Worm (Caenorhabditis elegans): ENCODE data around the gene C08B6.18.

C08B6.18 gene

DNA sequence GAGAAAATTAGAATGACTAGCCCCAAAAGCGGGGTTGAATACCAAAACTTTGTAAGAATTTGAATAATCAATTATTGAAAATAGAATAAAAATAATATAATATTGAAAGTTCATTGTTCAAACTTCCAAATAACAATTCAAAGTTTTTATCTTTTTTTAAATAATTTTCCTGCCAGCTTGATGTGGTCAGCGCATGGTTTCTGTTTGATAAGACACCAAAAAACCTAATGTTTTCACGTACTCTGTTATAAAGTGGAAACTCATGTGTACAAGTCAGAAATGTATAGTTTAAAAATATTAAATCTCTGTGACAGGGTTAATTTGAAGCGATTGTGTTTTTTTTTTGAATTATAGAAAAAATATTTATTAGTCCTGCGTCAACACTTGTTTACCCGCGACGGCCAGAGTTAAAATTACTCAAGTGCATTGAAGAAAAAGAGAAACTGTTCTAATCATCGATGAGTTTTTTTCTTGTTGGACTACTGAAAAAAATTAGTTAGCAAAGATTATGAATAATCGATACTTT lies 29.1 kb downstream of the C08B6.18 start, which contains the start of gene ugt-17:
Gene ugt-17 (minus strand): TSS at position 180 of the 526 bp plus-strand sequence.
- no peak for TF ChIP-seq cnd-1 (tag; optimal IDR thresholded peaks at IDR 0.05)
- no peak for TF ChIP-seq mab-5 (tag; optimal IDR thresholded peaks at IDR 0.05)
- TF ChIP-seq pha-4 (tag; optimal IDR thresholded peaks at IDR 0.05): no peak
- no peak for TF ChIP-seq ceh-43 (GFP tag; optimal IDR thresholded peaks at IDR 0.05)
- TF ChIP-seq ceh-83 (GFP tag; optimal IDR thresholded peaks at IDR 0.05): no peak
- no peak for TF ChIP-seq nhr-12 (tag; optimal IDR thresholded peaks at IDR 0.05)
- no peak for TF ChIP-seq unc-120 (tag; optimal IDR thresholded peaks at IDR 0.05; ENCODE audit: poor library complexity, severe bottlenecking)

DNA sequence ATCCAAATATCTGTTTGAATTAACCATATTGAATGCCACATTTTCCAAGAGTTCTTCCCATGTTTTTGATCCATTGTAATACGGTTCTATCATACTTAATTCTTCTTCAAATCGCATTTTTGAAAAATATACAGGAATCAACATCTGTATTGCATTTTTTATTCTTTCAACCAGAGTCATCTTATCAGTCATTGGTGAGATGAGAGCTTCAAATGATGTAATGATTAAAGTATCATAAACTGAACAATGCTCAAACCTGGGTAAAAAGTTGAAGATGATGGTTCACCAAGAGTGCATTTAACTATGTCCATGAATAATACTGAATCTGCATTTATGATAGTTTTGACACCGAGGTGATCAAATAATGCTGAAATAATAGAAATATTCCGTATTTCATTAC lies 30.1 kb downstream of the C08B6.18 start:
- no peak for TF ChIP-seq ztf-11 (tag; optimal IDR thresholded peaks at IDR 0.05)
- no peak for TF ChIP-seq snpc-4 (tag; optimal IDR thresholded peaks at IDR 0.05)
- no peak for TF ChIP-seq tbx-8 (GFP tag; optimal IDR thresholded peaks at IDR 0.05)
- no peak for TF ChIP-seq nhr-2 (tag; optimal IDR thresholded peaks at IDR 0.05)
- TF ChIP-seq elt-3 (tag; optimal IDR thresholded peaks at IDR 0.05): no peak
- no peak for TF ChIP-seq lin-13 (tag; optimal IDR thresholded peaks at IDR 0.05)
- no peak for TF ChIP-seq unc-120 (tag; optimal IDR thresholded peaks at IDR 0.05; ENCODE audit: poor library complexity, severe bottlenecking)

DNA sequence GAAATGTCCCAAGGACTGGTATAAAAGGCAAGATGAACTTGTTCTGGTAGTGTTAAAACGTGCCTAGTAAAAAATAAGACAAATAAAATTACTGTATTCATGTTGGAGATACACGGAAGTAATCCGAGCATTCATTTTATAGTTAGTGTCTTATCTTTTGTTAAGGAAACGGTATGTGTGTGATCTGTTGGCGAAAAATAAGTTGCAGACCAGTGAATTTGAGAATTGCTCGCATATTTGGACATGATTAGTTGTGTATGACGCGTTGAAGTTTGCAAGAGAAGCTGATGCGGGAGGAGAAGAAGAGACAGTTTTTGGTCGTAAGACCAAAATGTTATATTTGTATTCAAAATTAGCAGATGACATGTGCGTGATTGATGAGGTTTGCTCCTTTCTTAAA lies 32.0 kb downstream of the C08B6.18 start, which contains the start of gene C08B6.14:
Gene C08B6.14 (minus strand): TSS at position 101 of the 400 bp plus-strand sequence.
- TF ChIP-seq sptf-1 (tag; optimal IDR thresholded peaks at IDR 0.05): no peak
- no peak for TF ChIP-seq lin-32 (GFP tag; optimal IDR thresholded peaks at IDR 0.05)
- no peak for TF ChIP-seq snpc-4 (tag; optimal IDR thresholded peaks at IDR 0.05)
- no peak for TF ChIP-seq blmp-1 (tag; optimal IDR thresholded peaks at IDR 0.05)
- TF ChIP-seq pha-4 (tag; optimal IDR thresholded peaks at IDR 0.05): no peak
- no peak for TF ChIP-seq lin-13 (tag; optimal IDR thresholded peaks at IDR 0.05)
- TF ChIP-seq tbx-8 (GFP tag; optimal IDR thresholded peaks at IDR 0.05): no peak
- TF ChIP-seq ces-1 (GFP tag; optimal IDR thresholded peaks at IDR 0.05): no peak
- TF ChIP-seq unc-120 (tag; optimal IDR thresholded peaks at IDR 0.05; ENCODE audit: poor library complexity, severe bottlenecking): no peak
- TF ChIP-seq drap-1 (GFP tag; optimal IDR thresholded peaks at IDR 0.05): no peak

DNA sequence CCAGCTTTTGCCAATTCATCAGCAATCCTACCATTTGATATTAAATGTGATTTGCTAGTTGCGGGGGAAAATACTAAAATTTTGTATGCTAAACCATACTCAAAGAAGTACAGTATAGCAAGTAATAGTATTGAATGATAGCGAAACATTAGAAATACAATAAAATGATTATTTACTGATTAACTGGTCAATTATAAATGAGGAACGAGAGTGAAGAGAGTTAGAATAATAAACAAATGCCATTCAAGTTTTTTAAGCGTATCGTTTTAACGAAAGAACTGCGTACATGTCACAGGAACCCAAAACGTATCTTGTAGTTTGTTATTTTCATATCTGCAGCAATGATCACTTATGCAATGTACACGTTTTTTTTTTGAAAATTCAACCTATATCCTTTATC lies 35.5 kb downstream of the C08B6.18 start, which contains the start of gene ugt-47:
Gene ugt-47 (minus strand): TSS at position 169 of the 400 bp plus-strand sequence.
- TF ChIP-seq nhr-12 (tag; optimal IDR thresholded peaks at IDR 0.05) (no peak), pha-4 (tag; optimal IDR thresholded peaks at IDR 0.05) (no peak), ztf-11 (tag; optimal IDR thresholded peaks at IDR 0.05) (no peak), lin-13 (tag; optimal IDR thresholded peaks at IDR 0.05) (no peak), ces-1 (GFP tag; optimal IDR thresholded peaks at IDR 0.05) (no peak), lin-32 (GFP tag; optimal IDR thresholded peaks at IDR 0.05) (no peak), lsy-2 (tag; optimal IDR thresholded peaks at IDR 0.05) (no peak), unc-120 (tag; optimal IDR thresholded peaks at IDR 0.05; ENCODE audit: poor library complexity, severe bottlenecking) (no peak), sem-2 (GFP tag; optimal IDR thresholded peaks at IDR 0.05) (no peak)

DNA sequence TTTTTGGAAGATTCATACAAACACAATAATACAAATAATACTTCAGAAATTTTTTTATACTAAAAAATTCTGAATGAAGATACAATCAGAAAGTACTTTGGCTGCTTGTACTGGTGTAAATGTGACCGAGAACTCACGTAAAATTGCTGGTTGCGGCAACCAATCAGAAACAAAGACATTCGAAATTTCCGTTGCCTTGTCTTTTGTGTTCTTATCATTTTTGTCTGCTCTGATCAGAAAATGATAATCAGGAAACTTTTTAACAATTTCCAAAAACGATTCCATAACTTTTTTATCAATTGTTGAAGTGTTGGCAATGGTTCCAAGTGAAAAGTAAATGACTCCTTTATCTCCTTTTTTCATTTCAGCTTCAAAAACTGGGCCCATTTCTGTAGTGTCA lies 37.0 kb downstream of the C08B6.18 start:
- TF ChIP-seq ceh-43 (GFP tag; optimal IDR thresholded peaks at IDR 0.05) (no peak), hlh-1 (tag; optimal IDR thresholded peaks at IDR 0.05) (no peak), M03D4.4 (tag; optimal IDR thresholded peaks at IDR 0.05) (no peak), lsy-2 (tag; optimal IDR thresholded peaks at IDR 0.05) (no peak), ztf-11 (tag; optimal IDR thresholded peaks at IDR 0.05) (no peak), ham-2 (GFP tag; optimal IDR thresholded peaks at IDR 0.05) (no peak), mep-1 (tag; optimal IDR thresholded peaks at IDR 0.05) (no peak), cnd-1 (tag; optimal IDR thresholded peaks at IDR 0.05) (no peak), nhr-28 (tag; optimal IDR thresholded peaks at IDR 0.05) (no peak), zip-8 (tag; optimal IDR thresholded peaks at IDR 0.05) (no peak), lin-13 (tag; optimal IDR thresholded peaks at IDR 0.05) (no peak), elt-3 (tag; optimal IDR thresholded peaks at IDR 0.05) (no peak), unc-120 (tag; optimal IDR thresholded peaks at IDR 0.05; ENCODE audit: poor library complexity, severe bottlenecking) (no peak), tbx-8 (GFP tag; optimal IDR thresholded peaks at IDR 0.05) (no peak), sptf-1 (tag; optimal IDR thresholded peaks at IDR 0.05) (no peak), ceh-83 (GFP tag; optimal IDR thresholded peaks at IDR 0.05) (no peak), nhr-76 (tag; optimal IDR thresholded peaks at IDR 0.05) (no peak), sem-2 (GFP tag; optimal IDR thresholded peaks at IDR 0.05) (no peak)

DNA sequence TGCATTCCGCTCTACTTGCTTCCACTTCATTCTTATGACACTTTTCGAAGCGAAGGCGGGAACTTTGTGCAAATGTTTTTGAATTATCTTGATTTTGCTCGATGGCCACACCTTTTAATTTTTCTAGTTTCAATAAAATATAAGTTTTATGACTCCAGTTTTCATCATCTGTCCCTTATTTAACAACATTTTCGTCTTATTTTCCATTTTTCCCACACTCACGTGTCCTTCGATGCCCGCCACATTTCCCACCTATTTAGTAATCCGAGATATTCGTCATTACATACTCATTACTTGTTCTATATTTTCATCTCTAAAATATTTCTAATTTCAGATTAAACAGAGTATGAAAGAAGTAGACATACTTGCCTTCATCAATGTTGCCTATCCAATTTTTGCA lies 39.6 kb downstream of the C08B6.18 start, which contains the start of gene srd-49:
Gene srd-49 (plus strand): TSS at position 301 of the 400 bp plus-strand sequence.
- no peak for TF ChIP-seq cnd-1 (tag; optimal IDR thresholded peaks at IDR 0.05)
- no peak for TF ChIP-seq lsy-2 (tag; optimal IDR thresholded peaks at IDR 0.05)
- no peak for TF ChIP-seq drap-1 (GFP tag; optimal IDR thresholded peaks at IDR 0.05)
- no peak for TF ChIP-seq unc-120 (tag; optimal IDR thresholded peaks at IDR 0.05; ENCODE audit: poor library complexity, severe bottlenecking)
- no peak for TF ChIP-seq ztf-11 (tag; optimal IDR thresholded peaks at IDR 0.05)
- no peak for TF ChIP-seq ces-1 (GFP tag; optimal IDR thresholded peaks at IDR 0.05)
- no peak for TF ChIP-seq unc-62 (GFP tag; optimal IDR thresholded peaks at IDR 0.05)
- no peak for TF ChIP-seq ceh-39 (tag; optimal IDR thresholded peaks at IDR 0.05)
- TF ChIP-seq mls-2 (tag; optimal IDR thresholded peaks at IDR 0.05): no peak
- TF ChIP-seq zip-8 (tag; optimal IDR thresholded peaks at IDR 0.05): no peak
- no peak for TF ChIP-seq flh-1 (GFP tag; optimal IDR thresholded peaks at IDR 0.05)
- no peak for TF ChIP-seq tbx-8 (GFP tag; optimal IDR thresholded peaks at IDR 0.05)
- no peak for TF ChIP-seq nhr-2 (tag; optimal IDR thresholded peaks at IDR 0.05)
- no peak for TF ChIP-seq unc-39 (tag; optimal IDR thresholded peaks at IDR 0.05)
- no peak for TF ChIP-seq sem-2 (GFP tag; optimal IDR thresholded peaks at IDR 0.05)
